Fruit fly (Drosophila melanogaster) whole organism, embryonic: ENCODE measurements around the gene Cdk1.

Source experiments
- CG10321 ChIP-seq: fragments of 200-800 bp; sonication (Bioruptor generic); IDR thresholded peaks from 2 replicates; pipeline ENCODE4 v1.3.6; 2022; ENCODE audit warnings: missing biosample characterization, missing genetic modification characterization
- CG12155 ChIP-seq: fragments of 200-800 bp; sonication (Bioruptor generic); optimal IDR thresholded peaks from 3 replicates; lab custom pipeline; 2016; ENCODE audit warnings: missing biosample characterization, missing genetic modification characterization
- CG12236 ChIP-seq: fragments of 200-800 bp; sonication (Bioruptor generic); optimal IDR thresholded peaks from 2 replicates; lab custom pipeline; 2016; ENCODE audit warnings: missing biosample characterization, missing genetic modification characterization
- CG13123 ChIP-seq: fragments of 200-800 bp; sonication (Bioruptor generic); optimal IDR thresholded peaks from 2 replicates; lab custom pipeline; 2016; ENCODE audit warnings: missing biosample characterization, missing genetic modification characterization
- CG15514 ChIP-seq: fragments of 200-800 bp; sonication (Bioruptor generic); optimal IDR thresholded peaks from 3 replicates; lab custom pipeline; 2017; ENCODE audit warnings: missing biosample characterization, missing genetic modification characterization, mild to moderate bottlenecking, moderate library complexity, missing genetic modification reagents
- CG16863 ChIP-seq: fragments of 200-800 bp; sonication (Bioruptor generic); optimal IDR thresholded peaks from 3 replicates; lab custom pipeline; 2016; ENCODE audit warnings: missing biosample characterization, missing genetic modification characterization
- CG17186 ChIP-seq: fragments of 200-800 bp; sonication (Bioruptor generic); optimal IDR thresholded peaks from 3 replicates; lab custom pipeline; 2017; ENCODE audit warnings: missing biosample characterization, missing genetic modification reagents, missing genetic modification characterization
- CG1832 ChIP-seq: fragments of 200-800 bp; sonication (Bioruptor generic); optimal IDR thresholded peaks from 2 replicates; lab custom pipeline; 2017; ENCODE audit warnings: missing biosample characterization, mild to moderate bottlenecking, missing genetic modification characterization, inconsistent platforms
- CG2712 ChIP-seq: fragments of 200-800 bp; optimal IDR thresholded peaks from 3 replicates; lab custom pipeline; 2019; ENCODE audit warnings: missing biosample characterization, mild to moderate bottlenecking, missing genetic modification characterization, moderate library complexity
- CG2889 ChIP-seq: fragments of 200-800 bp; sonication (Bioruptor generic); IDR thresholded peaks from 3 replicates; pipeline ENCODE4 v1.3.6; 2022; ENCODE audit warnings: missing biosample characterization, missing genetic modification characterization
- CG3065 ChIP-seq: fragments of 200-800 bp; sonication (Bioruptor generic); optimal IDR thresholded peaks from 2 replicates; lab custom pipeline; 2016; ENCODE audit warnings: missing biosample characterization, missing genetic modification characterization
- CG3407 ChIP-seq: fragments of 200-800 bp; sonication (Bioruptor generic); optimal IDR thresholded peaks from 2 replicates; lab custom pipeline; 2018; ENCODE audit warnings: missing biosample characterization, mild to moderate bottlenecking, missing genetic modification characterization
- CG4820 ChIP-seq: fragments of 200-800 bp; sonication (Bioruptor generic); optimal IDR thresholded peaks from 3 replicates; lab custom pipeline; 2016; ENCODE audit warnings: missing biosample characterization, missing genetic modification characterization
- CG4854 ChIP-seq: fragments of 200-800 bp; sonication (Bioruptor generic); optimal IDR thresholded peaks from 2 replicates; lab custom pipeline; 2016; ENCODE audit warnings: missing biosample characterization, missing genetic modification characterization, inconsistent platforms
- CG5953 ChIP-seq: fragments of 200-800 bp; sonication (Bioruptor generic); IDR thresholded peaks from 2 replicates; pipeline ENCODE4 v1.3.6; 2022; ENCODE audit warnings: missing biosample characterization, missing genetic modification characterization
- CG6791 ChIP-seq: fragments of 200-800 bp; sonication (Bioruptor generic); IDR thresholded peaks from 3 replicates; pipeline ENCODE4 v1.3.6; 2022; ENCODE audit warnings: missing biosample characterization, missing genetic modification characterization; ENCODE audit not compliant: partially characterized antibody
- CG7928 ChIP-seq: fragments of 200-800 bp; sonication (Bioruptor generic); optimal IDR thresholded peaks from 2 replicates; lab custom pipeline; 2017; ENCODE audit warnings: missing biosample characterization, mild to moderate bottlenecking, missing genetic modification characterization
- CG9437 ChIP-seq: fragments of 200-800 bp; sonication (Bioruptor generic); optimal IDR thresholded peaks from 2 replicates; lab custom pipeline; 2018; ENCODE audit warnings: missing biosample characterization, mild to moderate bottlenecking, missing genetic modification characterization
- Dp ChIP-seq: fragments of 200-800 bp; sonication (Bioruptor generic); optimal IDR thresholded peaks from 2 replicates; lab custom pipeline; 2018; ENCODE audit warnings: missing biosample characterization, mild to moderate bottlenecking, missing genetic modification characterization, moderate library complexity
- Elba2 ChIP-seq: fragments of 200-800 bp; sonication (Bioruptor generic); optimal IDR thresholded peaks from 3 replicates; lab custom pipeline; 2016; ENCODE audit warnings: missing biosample characterization, missing genetic modification characterization
- HLH4C ChIP-seq: fragments of 200-800 bp; sonication (Bioruptor generic); IDR thresholded peaks from 3 replicates; pipeline ENCODE4 v1.3.6; 2022; ENCODE audit warnings: missing biosample characterization, missing genetic modification characterization; ENCODE audit not compliant: partially characterized antibody
- HLHmδ ChIP-seq: fragments of 200-800 bp; sonication (Bioruptor generic); optimal IDR thresholded peaks from 2 replicates; lab custom pipeline; 2018; ENCODE audit warnings: missing biosample characterization, mild to moderate bottlenecking, missing genetic modification characterization, moderate library complexity
- Hr3 ChIP-seq: fragments of 200-800 bp; sonication (Bioruptor generic); optimal IDR thresholded peaks from 3 replicates; lab custom pipeline; 2016; ENCODE audit warnings: missing biosample characterization, missing genetic modification characterization
- Med ChIP-seq: fragments of 200-800 bp; sonication (Bioruptor generic); peaks from one replicate; lab custom pipeline; 2016; ENCODE audit warnings: missing biosample characterization, missing genetic modification characterization, mild to moderate bottlenecking, inconsistent platforms, moderate library complexity
- NFAT ChIP-seq: fragments of 200-800 bp; sonication (Bioruptor generic); IDR thresholded peaks from 2 replicates; pipeline ENCODE4 v1.3.6; 2022; ENCODE audit warnings: missing biosample characterization, missing genetic modification characterization
- Sin3A ChIP-seq: fragments of >200 bp; optimal IDR thresholded peaks from 2 replicates; lab custom pipeline; 2018
- Sox102F ChIP-seq: fragments of 200-800 bp; sonication (Bioruptor generic); optimal IDR thresholded peaks from 2 replicates; lab custom pipeline; 2018; ENCODE audit warnings: missing biosample characterization, mild to moderate bottlenecking, missing genetic modification characterization, moderate library complexity
- Xrp1 ChIP-seq: fragments of 200-800 bp; sonication (Bioruptor generic); IDR thresholded peaks from 2 replicates; pipeline ENCODE4 v1.3.6; 2022; ENCODE audit warnings: missing biosample characterization, missing genetic modification characterization
- ap ChIP-seq: fragments of 200-800 bp; sonication (Bioruptor generic); IDR thresholded peaks from 2 replicates; pipeline ENCODE4 v1.3.6; 2022; ENCODE audit warnings: missing biosample characterization, missing genetic modification characterization
- bab2 ChIP-seq: fragments of 200-800 bp; sonication (Bioruptor generic); optimal IDR thresholded peaks from 2 replicates; lab custom pipeline; 2016; ENCODE audit warnings: missing biosample characterization, missing genetic modification characterization
- bbx ChIP-seq: fragments of 200-800 bp; sonication (Bioruptor generic); IDR thresholded peaks from 2 replicates; pipeline ENCODE4 v1.3.6; 2022; ENCODE audit warnings: missing biosample characterization, missing genetic modification characterization; ENCODE audit not compliant: partially characterized antibody
- bigmax ChIP-seq: fragments of 200-800 bp; sonication (Bioruptor generic); optimal IDR thresholded peaks from 2 replicates; lab custom pipeline; 2018; ENCODE audit warnings: missing biosample characterization, mild to moderate bottlenecking, missing genetic modification characterization
- caup ChIP-seq: fragments of 200-800 bp; sonication (Bioruptor generic); optimal IDR thresholded peaks from 3 replicates; lab custom pipeline; 2017; ENCODE audit warnings: missing biosample characterization, mild to moderate bottlenecking, missing genetic modification characterization, moderate library complexity; ENCODE audit not compliant: severe bottlenecking
- chinmo ChIP-seq: fragments of 200-800 bp; sonication (Bioruptor generic); IDR thresholded peaks from 4 replicates; pipeline ENCODE4 v1.3.6; 2022; ENCODE audit warnings: missing biosample characterization, missing genetic modification characterization; ENCODE audit not compliant: partially characterized antibody
- crc ChIP-seq: fragments of 200-800 bp; sonication (Bioruptor generic); optimal IDR thresholded peaks from 2 replicates; lab custom pipeline; 2016; ENCODE audit warnings: missing biosample characterization, missing genetic modification characterization
- dmrt11E ChIP-seq: fragments of 200-800 bp; sonication (Bioruptor generic); optimal IDR thresholded peaks from 3 replicates; lab custom pipeline; 2018; ENCODE audit warnings: missing biosample characterization, mild to moderate bottlenecking, missing genetic modification characterization, moderate library complexity
- dpn ChIP-seq, 2 experiments: fragments of 200-800 bp; sonication (Bioruptor generic); optimal IDR thresholded peaks; 3 replicates each; lab custom pipeline; 2016; ENCODE audit warnings: missing biosample characterization in 2 of 2, missing genetic modification characterization in 2 of 2
- dysf ChIP-seq: fragments of 200-800 bp; sonication (Bioruptor generic); IDR thresholded peaks from 3 replicates; pipeline ENCODE4 v1.3.6; 2022; ENCODE audit warnings: missing biosample characterization, missing genetic modification characterization
- ftz-f1 ChIP-seq: fragments of 200-800 bp; sonication (Bioruptor generic); optimal IDR thresholded peaks from 2 replicates; lab custom pipeline; 2016; ENCODE audit warnings: missing biosample characterization, missing genetic modification characterization
- nmo ChIP-seq: fragments of 200-800 bp; sonication (Bioruptor generic); optimal IDR thresholded peaks from 2 replicates; lab custom pipeline; 2018; ENCODE audit warnings: missing biosample characterization, mild to moderate bottlenecking, missing genetic modification characterization, moderate library complexity
- onecut ChIP-seq: fragments of 200-800 bp; sonication (Bioruptor generic); IDR thresholded peaks from 2 replicates; pipeline ENCODE4 v1.3.6; 2022; ENCODE audit warnings: missing biosample characterization, missing genetic modification characterization
- pfk ChIP-seq: fragments of 200-800 bp; sonication (Bioruptor generic); optimal IDR thresholded peaks from 2 replicates; lab custom pipeline; 2018; ENCODE audit warnings: missing biosample characterization, mild to moderate bottlenecking, missing genetic modification characterization, moderate library complexity
- pzg ChIP-seq: fragments of 200-800 bp; sonication (Bioruptor generic); optimal IDR thresholded peaks from 3 replicates; lab custom pipeline; 2018; ENCODE audit warnings: missing biosample characterization, mild to moderate bottlenecking, missing genetic modification characterization, moderate library complexity
- sens ChIP-seq: fragments of 200-800 bp; sonication (Bioruptor generic); peaks from one replicate; lab custom pipeline; 2016; ENCODE audit warnings: missing biosample characterization, missing genetic modification characterization
- slp2 ChIP-seq: fragments of 200-800 bp; sonication (Bioruptor generic); optimal IDR thresholded peaks from 2 replicates; lab custom pipeline; 2016; ENCODE audit warnings: missing biosample characterization, missing genetic modification characterization
- ssp ChIP-seq: fragments of 200-800 bp; sonication (Bioruptor generic); IDR thresholded peaks from 2 replicates; pipeline ENCODE4 v1.3.6; 2022; ENCODE audit warnings: missing biosample characterization, missing genetic modification characterization
- trem ChIP-seq: fragments of 200-800 bp; optimal IDR thresholded peaks from 3 replicates; lab custom pipeline; 2019; ENCODE audit warnings: missing biosample characterization, mild to moderate bottlenecking, missing genetic modification characterization, moderate library complexity
- wor ChIP-seq: fragments of 200-800 bp; sonication (Bioruptor generic); IDR thresholded peaks from 2 replicates; pipeline ENCODE4 v1.3.6; 2022; ENCODE audit warnings: missing biosample characterization, missing genetic modification characterization

The Cdk1 gene

DNA sequence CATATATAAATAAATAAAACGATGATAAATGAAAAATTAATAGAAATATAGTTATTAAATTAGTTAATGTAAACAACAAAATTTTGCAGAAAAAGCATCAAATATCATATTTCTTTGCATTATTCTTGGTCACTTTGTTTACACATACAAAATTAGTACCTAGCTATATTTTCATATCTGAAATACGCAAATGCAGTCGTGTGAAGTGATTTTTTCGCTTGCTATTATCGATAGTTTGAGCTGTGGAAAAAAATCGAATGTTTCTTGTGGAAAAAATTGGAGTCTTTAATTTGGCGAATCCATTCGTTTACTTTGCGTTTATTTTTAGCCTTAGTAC, 10.4 kb upstream of the Cdk1 start, which contains the start of gene Cnot4 (continued):
- TF ChIP-seq Hr3 (peak; percentile 25), CG6791 (0 out of 3 replicates have a peak, but pooled peaks have one; percentile 31), slp2 (GFP tag; lab: Kevin White, UChicago) (no peak), CG15514 (GFP tag; lab: Kevin White, UChicago) (peak; percentile 25), CG12236 (GFP tag; lab: Kevin White, UChicago) (no peak), nmo (peak; percentile 62), CG2712 (tag; lab: Kevin White, UChicago) (peak; percentile 36), trem (peak; percentile 38), dmrt11E (tag; lab: Kevin White, UChicago) (peak; percentile 36)

DNA sequence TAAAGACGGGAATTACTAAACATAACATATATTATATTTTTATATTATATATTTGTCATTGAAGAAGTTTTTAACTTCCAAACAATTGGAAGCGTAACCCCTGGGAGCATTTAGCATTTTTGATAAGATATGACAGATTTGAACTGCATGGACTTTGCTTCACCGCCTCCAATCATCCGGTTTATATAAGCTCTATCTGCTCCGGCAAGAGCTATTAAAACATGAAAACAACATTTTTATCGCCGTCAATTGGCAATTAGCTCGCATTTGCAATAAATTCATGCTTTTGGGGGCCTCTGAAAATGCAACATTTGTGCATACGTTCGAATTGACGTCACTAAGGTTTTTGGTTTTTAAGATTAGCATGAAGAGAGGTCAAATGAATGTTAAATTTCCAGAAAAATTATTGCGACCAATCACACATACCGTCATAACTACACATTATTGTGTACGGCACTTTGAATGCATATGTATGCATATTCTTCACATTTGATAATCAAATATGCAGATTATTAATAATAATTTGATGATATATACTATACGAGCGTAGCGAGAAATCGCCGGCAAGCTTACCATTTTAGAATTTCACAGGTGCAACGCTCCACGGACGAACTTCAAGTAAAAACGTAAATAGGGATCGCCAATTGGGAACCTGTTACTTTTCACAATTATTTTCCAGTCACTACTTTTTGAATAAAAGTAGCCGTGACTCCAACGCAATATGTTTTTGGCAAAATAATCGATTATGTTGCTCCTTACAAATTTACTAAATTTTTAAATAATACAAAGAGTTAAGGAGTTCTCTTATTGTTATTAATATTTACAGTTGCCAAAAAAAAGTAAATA, 9.8 kb upstream of the Cdk1 start, which contains the start of gene Mdh1:
Mdh1 (minus strand) TSS at position 691 of the 846 bp plus-strand sequence.
- TF ChIP-seq wor (no peak), CG10321 (no peak), Med (GFP tag; lab: Kevin White, UChicago) (peak; percentile 62), ftz-f1 (GFP tag; lab: Kevin White, UChicago) (no peak), pzg (GFP tag; lab: Kevin White, UChicago) (peak; percentile 35), CG16863 (GFP tag; lab: Kevin White, UChicago) (no peak), CG1832 (GFP tag; lab: Kevin White, UChicago) (no peak), CG9437 (peak; percentile 63), CG6791 (no peak), CG12155 (no peak), crc (GFP tag; lab: Kevin White, UChicago) (no peak), dpn (GFP tag; optimal IDR thresholded peaks at IDR 0.05; lab: Kevin White, UChicago) (no peak), CG7928 (no peak), Dp (GFP tag; lab: Kevin White, UChicago) (peak; percentile 1), ssp (GFP tag; lab: Robert Waterston, UW) (no peak), pfk (no peak), bigmax (GFP tag; lab: Kevin White, UChicago) (no peak), NFAT (GFP tag; lab: Robert Waterston, UW) (no peak), CG3065 (GFP tag; lab: Kevin White, UChicago) (no peak), Xrp1 (GFP tag; lab: Robert Waterston, UW) (no peak), Sox102F (GFP tag; lab: Kevin White, UChicago) (no peak), CG4820 (no peak), sens (GFP tag; lab: Kevin White, UChicago) (peak; percentile 75), Elba2 (GFP tag; lab: Kevin White, UChicago) (peak; percentile 92), HLHmδ (no peak), CG13123 (GFP tag; lab: Kevin White, UChicago) (no peak), dysf (GFP tag; lab: Robert Waterston, UW) (no peak), bab2 (no peak), HLH4C (GFP tag; lab: Robert Waterston, UW) (no peak), CG2889 (no peak), Hr3 (no peak), CG4854 (no peak), CG3407 (GFP tag; lab: Kevin White, UChicago) (no peak), CG5953 (GFP tag; lab: Robert Waterston, UW) (no peak), chinmo (GFP tag; lab: Robert Waterston, UW) (0 out of 4 replicates have a peak, but pooled peaks have one; percentile 13), ap (GFP tag; lab: Robert Waterston, UW) (no peak), bbx (GFP tag; lab: Robert Waterston, UW) (peak; percentile 34; the same call in 1 of the 2 replicates), caup (no peak), onecut (GFP tag; lab: Robert Waterston, UW) (no peak), CG17186 (GFP tag; lab: Kevin White, UChicago) (peak; percentile 35), Sin3A (lab: Kevin White, UChicago) (no peak)
